Worm (Caenorhabditis elegans) whole organism, L3 larva: ENCODE data around the gene E02C12.6.

Source experiments
- ama-1 ChIP-seq: fragments of 150-350 bp; optimal IDR thresholded peaks from 2 replicates; lab custom pipeline; 2018
- nhr-23 ChIP-seq: fragments of 150-350 bp; optimal IDR thresholded peaks from 2 replicates; lab custom pipeline; 2014; ENCODE audit warnings: missing biosample characterization, missing genetic modification reagents, missing genetic modification characterization

DNA sequence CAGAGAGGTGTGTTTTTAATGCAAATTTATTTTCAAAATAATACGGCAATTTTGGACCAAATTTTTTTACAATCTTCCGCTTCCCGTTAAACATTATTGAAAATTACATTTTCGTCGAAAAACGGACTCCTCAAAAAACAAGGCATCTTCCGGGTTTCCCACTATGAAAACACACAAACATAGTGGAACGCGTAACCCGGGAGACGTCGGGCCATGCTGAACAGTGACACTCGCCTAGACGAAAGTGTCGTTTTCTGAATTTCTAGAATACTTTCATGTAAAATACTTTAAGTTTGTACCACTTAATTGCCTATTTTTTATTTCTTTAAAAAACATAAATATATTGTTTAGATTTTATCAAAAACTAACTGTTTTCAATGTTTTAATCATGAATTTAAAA is 21.1 kb upstream of the E02C12.6 start:
- TF ChIP-seq nhr-23 (tag; lab: Kevin White, UChicago) = no peak
- no peak for TF ChIP-seq ama-1 (lab: Kevin White, UChicago)
